Worm (Caenorhabditis elegans): ENCODE data around the gene gspd-1.

DNA sequence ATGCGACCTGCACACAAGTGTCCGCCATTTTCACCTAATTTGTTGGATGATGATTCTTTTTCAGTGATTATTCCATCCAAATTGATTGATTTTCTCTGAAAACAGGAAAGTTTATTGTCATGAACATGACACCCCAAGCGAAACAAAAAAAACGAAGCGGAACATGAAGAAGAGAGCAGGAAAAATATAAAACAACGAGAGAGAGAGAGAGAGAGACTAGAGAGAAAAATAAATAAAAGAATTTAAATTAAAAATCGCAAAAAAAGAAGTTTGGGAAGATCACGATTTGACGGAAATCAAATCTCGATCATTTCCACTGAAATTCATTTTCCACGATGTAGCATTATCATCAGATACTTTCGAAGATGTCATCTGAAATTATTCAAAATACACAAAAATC lies 42.5 kb downstream of the gspd-1 start, which contains the start of gene klp-12:
- TF ChIP-seq nhr-6 (tag; optimal IDR thresholded peaks at IDR 0.05) = no peak
- TF ChIP-seq ces-1 (GFP tag; optimal IDR thresholded peaks at IDR 0.05) = no peak
- TF ChIP-seq nhr-77 (tag; optimal IDR thresholded peaks at IDR 0.05) = no peak
- TF ChIP-seq fos-1 (tag; optimal IDR thresholded peaks at IDR 0.05) = no peak
- no peak for TF ChIP-seq lin-39 (tag; optimal IDR thresholded peaks at IDR 0.05)
